Worm (Caenorhabditis elegans): ENCODE data around the gene T28A8.4.

DNA sequence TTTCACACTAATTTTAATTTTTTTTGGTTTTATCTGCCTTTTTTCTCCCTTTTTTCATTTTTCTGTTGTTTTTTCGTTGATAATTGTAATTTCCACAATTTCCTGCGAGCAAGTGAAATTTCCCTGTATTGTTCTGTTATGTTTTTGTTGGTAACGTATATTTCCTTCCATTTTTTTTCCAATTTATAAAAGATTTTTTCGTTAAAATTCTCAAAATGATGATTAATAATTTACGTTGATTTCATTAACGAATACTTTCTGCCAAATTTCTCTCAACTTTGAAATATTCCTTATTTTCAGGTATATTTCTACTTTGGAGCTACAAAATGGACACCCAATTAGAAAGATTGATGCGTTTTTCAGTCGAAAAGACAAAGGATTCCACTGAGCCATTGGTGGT is 966 bp upstream of the T28A8.4 start, which contains the start of gene T28A8.8:
- TF ChIP-seq tbx-2 (tag; optimal IDR thresholded peaks at IDR 0.05), result no peak
- TF ChIP-seq syd-9 (tag; optimal IDR thresholded peaks at IDR 0.05), result no peak
- TF ChIP-seq dve-1 (tag; optimal IDR thresholded peaks at IDR 0.05), result no peak

Measured in whole organism, late embryonic.